Worm (Caenorhabditis elegans): ENCODE data around the gene efhd-1.

Gene efhd-1

ce11 chrII:14143838-14144268 lies 34.8 kb upstream of the efhd-1 start, which contains the start of gene W03H9.2 (continued):
- TF ChIP-seq hlh-30 (tag; optimal IDR thresholded peaks at IDR 0.05; ENCODE audit: insufficient read depth), result no peak
- no peak for TF ChIP-seq ceh-9 (tag; optimal IDR thresholded peaks at IDR 0.05)
- TF ChIP-seq unc-55 (GFP tag; optimal IDR thresholded peaks at IDR 0.05), result no peak
- TF ChIP-seq ceh-2 (tag; optimal IDR thresholded peaks at IDR 0.05), result peak; percentile 96
- TF ChIP-seq ceh-19 (GFP tag; optimal IDR thresholded peaks at IDR 0.05), result peak; percentile 51
- peak; percentile 91 for TF ChIP-seq ets-4 (tag; optimal IDR thresholded peaks at IDR 0.05)
- TF ChIP-seq gmeb-2 (tag; optimal IDR thresholded peaks at IDR 0.05), result no peak
- no peak for TF ChIP-seq unc-3 (GFP tag; conservative IDR thresholded peaks at IDR 0.05)
- peak; percentile 83 for TF ChIP-seq unc-3 (tag; optimal IDR thresholded peaks at IDR 0.05)
- TF ChIP-seq lin-11 (tag; optimal IDR thresholded peaks at IDR 0.05), result peak; percentile 46
- TF ChIP-seq ceh-14 (tag; optimal IDR thresholded peaks at IDR 0.05), result peak; percentile 88
- peak; percentile 80 for TF ChIP-seq pha-2 (tag; optimal IDR thresholded peaks at IDR 0.05)
- no peak for TF ChIP-seq hlh-13 (GFP tag; optimal IDR thresholded peaks at IDR 0.05)
- peak; percentile 83 for TF ChIP-seq ttx-3 (tag; optimal IDR thresholded peaks at IDR 0.05)
- TF ChIP-seq pax-1 (tag; optimal IDR thresholded peaks at IDR 0.05), result no peak
- TF ChIP-seq C08G9.2 (tag; optimal IDR thresholded peaks at IDR 0.05), result peak; percentile 94
- TF ChIP-seq ceh-22 (tag; optimal IDR thresholded peaks at IDR 0.05), result no peak
- TF ChIP-seq ceh-48 (tag; optimal IDR thresholded peaks at IDR 0.05), result no peak
- peak; percentile 87 for TF ChIP-seq ceh-34 (tag; optimal IDR thresholded peaks at IDR 0.05)
- TF ChIP-seq ceh-24 (tag; optimal IDR thresholded peaks at IDR 0.05), result peak; percentile 33
- peak; percentile 96 for TF ChIP-seq tbx-7 (tag; optimal IDR thresholded peaks at IDR 0.05)
- TF ChIP-seq odd-2 (tag; optimal IDR thresholded peaks at IDR 0.05), result no peak
- TF ChIP-seq hlh-6 (tag; optimal IDR thresholded peaks at IDR 0.05), result peak; percentile 38
- TF ChIP-seq elt-2 (tag; optimal IDR thresholded peaks at IDR 0.05), result peak; percentile 92
- peak; percentile 42 for TF ChIP-seq sdc-2 (tag; optimal IDR thresholded peaks at IDR 0.05)
- TF ChIP-seq tbx-2 (tag; optimal IDR thresholded peaks at IDR 0.05), result peak; percentile 97
- peak; percentile 69 for TF ChIP-seq syd-9 (tag; optimal IDR thresholded peaks at IDR 0.05)
- TF ChIP-seq ama-1 (optimal IDR thresholded peaks at IDR 0.05), result no peak
- peak; percentile 45 for TF ChIP-seq unc-42 (tag; optimal IDR thresholded peaks at IDR 0.05)

DNA sequence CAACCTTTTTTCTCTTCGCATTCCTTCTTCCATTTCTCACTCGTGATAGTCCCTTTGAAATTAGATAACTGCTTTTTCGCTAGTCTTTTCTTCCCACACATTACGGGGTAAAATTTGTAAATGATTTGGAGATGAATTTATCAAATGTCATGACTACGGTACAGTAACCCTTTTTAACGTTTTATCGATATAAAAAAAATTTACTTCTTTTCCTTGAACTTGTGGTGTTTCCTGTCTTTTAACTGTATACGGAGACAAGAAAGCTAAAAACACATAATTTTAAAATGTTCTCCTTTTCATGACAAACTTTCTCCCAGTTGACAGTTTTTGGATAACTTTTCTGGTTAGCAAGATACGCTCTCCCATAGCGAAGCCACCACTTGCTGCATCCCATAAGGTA lies 28.6 kb upstream of the efhd-1 start, which contains the start of gene W03H9.1:
Gene W03H9.1, minus strand, starts transcription at position 101 of the 400 bp plus-strand sequence.
- TF ChIP-seq ztf-16 (tag; optimal IDR thresholded peaks at IDR 0.05) (no peak), sdc-2 (tag; optimal IDR thresholded peaks at IDR 0.05) (no peak), elt-4 (tag; optimal IDR thresholded peaks at IDR 0.05) (no peak), ceh-22 (tag; optimal IDR thresholded peaks at IDR 0.05) (no peak), pha-2 (tag; optimal IDR thresholded peaks at IDR 0.05) (no peak), ama-1 (optimal IDR thresholded peaks at IDR 0.05) (no peak), pax-1 (tag; optimal IDR thresholded peaks at IDR 0.05) (no peak), pat-9 (tag; optimal IDR thresholded peaks at IDR 0.05) (no peak), ceh-30 (tag; optimal IDR thresholded peaks at IDR 0.05) (no peak), tbx-7 (tag; optimal IDR thresholded peaks at IDR 0.05) (no peak), zip-5 (tag; optimal IDR thresholded peaks at IDR 0.05) (no peak), madf-2 (tag; optimal IDR thresholded peaks at IDR 0.05) (no peak), pha-4 (tag; optimal IDR thresholded peaks at IDR 0.05) (no peak), ceh-6 (GFP tag; optimal IDR thresholded peaks at IDR 0.05) (no peak), elt-2 (tag; optimal IDR thresholded peaks at IDR 0.05) (no peak), nhr-232 (tag; optimal IDR thresholded peaks at IDR 0.05) (no peak), ceh-31 (tag; optimal IDR thresholded peaks at IDR 0.05) (no peak)

DNA sequence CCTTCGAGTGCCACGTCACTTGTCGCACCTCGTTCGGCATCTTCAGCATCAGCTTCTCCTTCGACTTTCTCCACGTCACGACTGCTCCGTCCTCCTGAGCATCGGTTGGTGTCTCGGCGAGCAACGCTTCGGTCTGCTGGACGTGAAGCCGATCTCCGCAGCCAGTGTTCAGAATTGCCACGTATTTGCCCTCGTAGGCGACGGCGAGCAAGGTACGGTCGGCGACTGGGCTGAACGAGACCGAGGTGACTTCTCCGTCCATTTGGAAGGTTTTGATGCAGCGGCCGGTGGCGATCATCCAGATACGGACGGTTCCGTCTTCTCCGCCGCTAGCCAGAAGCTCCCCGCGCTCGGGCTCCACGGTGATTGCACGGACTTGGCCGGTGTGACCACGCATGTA lies 26.3 kb upstream of the efhd-1 start:
- TF ChIP-seq K02D7.2 (tag; optimal IDR thresholded peaks at IDR 0.05) (no peak), fkh-10 (GFP tag; optimal IDR thresholded peaks at IDR 0.05) (no peak), ceh-9 (tag; optimal IDR thresholded peaks at IDR 0.05) (no peak), unc-86 (tag; optimal IDR thresholded peaks at IDR 0.05) (no peak), unc-55 (GFP tag; optimal IDR thresholded peaks at IDR 0.05) (no peak), ets-4 (tag; optimal IDR thresholded peaks at IDR 0.05) (no peak), lim-6 (tag; optimal IDR thresholded peaks at IDR 0.05) (no peak), ttx-3 (tag; optimal IDR thresholded peaks at IDR 0.05) (no peak), pag-3 (tag; optimal IDR thresholded peaks at IDR 0.05; ENCODE audit: borderline replicate concordance) (no peak), sdc-2 (tag; optimal IDR thresholded peaks at IDR 0.05) (no peak), ceh-19 (GFP tag; optimal IDR thresholded peaks at IDR 0.05) (no peak), ceh-24 (tag; optimal IDR thresholded peaks at IDR 0.05) (no peak), nhr-232 (tag; optimal IDR thresholded peaks at IDR 0.05) (no peak)

All from whole organism, late embryonic.